Worm (Caenorhabditis elegans) whole organism, late embryonic: ENCODE data around the gene Y48G9A.11.

Source experiments
- ceh-22 ChIP-seq: sonication (generic microtip); optimal IDR thresholded peaks from 2 replicates; lab custom pipeline; 2017; ENCODE audit warnings: missing biosample characterization, missing genetic modification characterization
- eyg-1 ChIP-seq: sonication (generic microtip); optimal IDR thresholded peaks from 2 replicates; lab custom pipeline; 2016; ENCODE audit warnings: missing genotype, missing genetic modification characterization, missing compliant biosample characterization
- fax-1 ChIP-seq: sonication (generic microtip); optimal IDR thresholded peaks from 2 replicates; lab custom pipeline; 2016; ENCODE audit warnings: missing genotype, missing genetic modification characterization, missing compliant biosample characterization
- fkh-10 ChIP-seq: fragments of 150-350 bp; optimal IDR thresholded peaks from 2 replicates; lab custom pipeline; 2014; ENCODE audit warnings: missing biosample characterization, missing genetic modification reagents, missing genetic modification characterization
- hlh-13 ChIP-seq: fragments of 200-800 bp; sonication (Bioruptor generic); optimal IDR thresholded peaks from 2 replicates; lab custom pipeline; 2018; ENCODE audit warnings: mild to moderate bottlenecking, missing genetic modification characterization, missing compliant biosample characterization
- nfya-1 ChIP-seq: sonication (generic microtip); optimal IDR thresholded peaks from 2 replicates; lab custom pipeline; 2017; ENCODE audit warnings: missing genetic modification characterization, mild to moderate bottlenecking, missing compliant biosample characterization, antibody characterized with exemption, moderate library complexity
- rnt-1 ChIP-seq: sonication (generic microtip); optimal IDR thresholded peaks from 2 replicates; lab custom pipeline; 2016; ENCODE audit warnings: missing genetic modification characterization, missing compliant biosample characterization
- sdc-2 ChIP-seq: sonication (generic microtip); optimal IDR thresholded peaks from 2 replicates; lab custom pipeline; 2016; ENCODE audit warnings: missing genotype, missing genetic modification characterization, missing compliant biosample characterization
- sox-2 ChIP-seq: fragments of 200-800 bp; sonication (Bioruptor generic); IDR thresholded peaks from 2 replicates; pipeline ENCODE4 v1.3.6; 2022; ENCODE audit warnings: missing genetic modification reagents, missing genetic modification characterization, missing compliant biosample characterization
- sox-4 ChIP-seq: sonication (generic microtip); optimal IDR thresholded peaks from 2 replicates; lab custom pipeline; 2017; ENCODE audit warnings: mild to moderate bottlenecking, missing genetic modification characterization, inconsistent platforms, missing compliant biosample characterization
- ttx-3 ChIP-seq: sonication (generic microtip); optimal IDR thresholded peaks from 2 replicates; lab custom pipeline; 2016; ENCODE audit warnings: missing genetic modification reagents, missing genetic modification characterization, missing compliant biosample characterization

ce11 chrIII:2068248-2068647 is 48.4 kb downstream of the Y48G9A.11 start, which contains the start of gene Y39A3A.3:
- TF ChIP-seq eyg-1 (no peak), hlh-13 (GFP tag; lab: Kevin White, UChicago) (no peak), nfya-1 (no peak), ceh-22 (no peak), sox-4 (tag; lab: Kevin White, UChicago) (no peak), ttx-3 (no peak), sdc-2 (no peak), rnt-1 (tag; lab: Kevin White, UChicago) (no peak), fax-1 (tag; lab: Kevin White, UChicago) (no peak), fkh-10 (GFP tag; lab: Kevin White, UChicago) (no peak), sox-2 (GFP tag; lab: Robert Waterston, UW) (no peak)
